Worm (Caenorhabditis elegans) whole organism, early embryonic: ENCODE data around the gene C04A2.15.

Source experiments
- B0310.2 ChIP-seq: sonication (generic microtip); optimal IDR thresholded peaks from 2 replicates; lab custom pipeline; 2016; ENCODE audit warnings: mild to moderate bottlenecking, missing genetic modification characterization, missing compliant biosample characterization
- F13C5.2 ChIP-seq: sonication (generic microtip); optimal IDR thresholded peaks from 2 replicates; lab custom pipeline; 2017; ENCODE audit warnings: mild to moderate bottlenecking, missing genetic modification characterization, inconsistent platforms, missing compliant biosample characterization
- aly-1 ChIP-seq: sonication (generic microtip); optimal IDR thresholded peaks from 2 replicates; lab custom pipeline; 2016; ENCODE audit warnings: missing genetic modification characterization, missing compliant biosample characterization
- ama-1 ChIP-seq: fragments of 150-350 bp; optimal IDR thresholded peaks from 2 replicates; lab custom pipeline; 2014
- ceh-13 ChIP-seq: fragments of 200-800 bp; sonication (Bioruptor generic); optimal IDR thresholded peaks from 2 replicates; lab custom pipeline; 2018; ENCODE audit warnings: mild to moderate bottlenecking, missing genetic modification characterization, missing compliant biosample characterization
- ceh-36 ChIP-seq: sonication (generic microtip); optimal IDR thresholded peaks from 2 replicates; lab custom pipeline; 2016; ENCODE audit warnings: missing genetic modification characterization, inconsistent platforms, missing compliant biosample characterization
- ets-7 ChIP-seq: sonication (generic microtip); optimal IDR thresholded peaks from 2 replicates; lab custom pipeline; 2016; ENCODE audit warnings: missing genotype, missing genetic modification characterization, missing compliant biosample characterization
- flt-1 ChIP-seq: fragments of 200-800 bp; sonication (Bioruptor generic); IDR thresholded peaks from 2 replicates; pipeline ENCODE4 v1.3.6; 2022; ENCODE audit warnings: missing genetic modification characterization, missing compliant biosample characterization
- hmbx-1 ChIP-seq: sonication (generic microtip); optimal IDR thresholded peaks from 2 replicates; lab custom pipeline; 2016; ENCODE audit warnings: mild to moderate bottlenecking, missing genetic modification characterization, missing compliant biosample characterization
- hmg-4 ChIP-seq: fragments of 200-800 bp; sonication (Bioruptor generic); optimal IDR thresholded peaks from 2 replicates; lab custom pipeline; 2018; ENCODE audit warnings: mild to moderate bottlenecking, missing genetic modification characterization, missing compliant biosample characterization
- hnd-1 ChIP-seq: sonication (generic microtip); optimal IDR thresholded peaks from 2 replicates; lab custom pipeline; 2016; ENCODE audit warnings: missing genetic modification characterization, missing compliant biosample characterization
- pes-1 ChIP-seq: fragments of 200-800 bp; sonication (Bioruptor generic); IDR thresholded peaks from 2 replicates; pipeline ENCODE4 v1.3.6; 2022; ENCODE audit warnings: missing genetic modification reagents, missing genetic modification characterization, missing compliant biosample characterization
- scrt-1 ChIP-seq: fragments of 200-800 bp; sonication (Bioruptor generic); IDR thresholded peaks from 2 replicates; pipeline ENCODE4 v1.3.6; 2022; ENCODE audit warnings: missing genetic modification characterization, missing compliant biosample characterization
- sea-1 ChIP-seq: fragments of 200-800 bp; sonication (Bioruptor generic); conservative IDR thresholded peaks from 2 replicates; pipeline ENCODE4 v1.3.6; 2022; ENCODE audit warnings: missing genetic modification characterization, missing compliant biosample characterization
- tbx-11 ChIP-seq: fragments of 200-800 bp; sonication (Bioruptor generic); IDR thresholded peaks from 2 replicates; pipeline ENCODE4 v1.3.6; 2022; ENCODE audit warnings: missing genetic modification characterization, missing compliant biosample characterization
- tbx-37 ChIP-seq: fragments of 200-800 bp; sonication (Bioruptor generic); conservative IDR thresholded peaks from 2 replicates; pipeline ENCODE4 v1.3.6; 2022; ENCODE audit warnings: missing genetic modification reagents, missing genetic modification characterization, missing compliant biosample characterization
- tra-4 ChIP-seq: sonication (generic microtip); optimal IDR thresholded peaks from 2 replicates; lab custom pipeline; 2017; ENCODE audit warnings: missing genetic modification characterization, missing compliant biosample characterization

C04A2.15 gene

ce11 chrII:6841102-6841501, 10.9 kb upstream of the C04A2.15 start:
- TF ChIP-seq ceh-13 (GFP tag; lab: Kevin White, UChicago) (no peak), scrt-1 (GFP tag; lab: Robert Waterston, UW) (no peak), ets-7 (no peak), sea-1 (GFP tag; lab: Robert Waterston, UW) (no peak), B0310.2 (tag; lab: Kevin White, UChicago) (no peak), hnd-1 (tag; lab: Kevin White, UChicago) (no peak), pes-1 (no peak), F13C5.2 (tag; lab: Kevin White, UChicago) (no peak), tbx-11 (no peak), hmg-4 (no peak), ama-1 (lab: Kevin White, UChicago) (no peak), tra-4 (tag; lab: Kevin White, UChicago) (no peak), aly-1 (tag; lab: Kevin White, UChicago) (no peak), flt-1 (no peak), hmbx-1 (tag; lab: Kevin White, UChicago) (no peak), ceh-36 (tag; lab: Kevin White, UChicago) (no peak), tbx-37 (no peak)

DNA sequence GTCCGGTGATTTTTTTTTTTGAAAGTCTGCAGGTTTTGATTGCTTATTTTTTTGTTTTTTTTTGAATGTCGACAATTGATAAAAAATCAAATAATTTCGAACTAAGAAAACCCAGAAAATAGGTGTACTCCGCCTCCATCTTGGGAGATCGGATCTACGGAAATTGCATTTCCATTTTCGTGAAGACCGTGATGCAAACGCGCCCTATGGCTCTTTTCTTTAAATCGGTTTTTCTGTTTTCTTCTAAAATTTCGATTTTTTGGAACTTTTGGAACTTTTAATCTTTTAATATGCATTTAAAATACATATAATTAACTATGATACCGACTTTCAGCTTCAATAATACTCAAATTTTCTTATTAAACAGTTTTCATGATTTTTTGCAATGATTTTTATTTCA, 10.0 kb upstream of the C04A2.15 start:
- TF ChIP-seq ceh-36 (tag; lab: Kevin White, UChicago) = peak; percentile 6
- TF ChIP-seq flt-1 = no peak
- no peak for TF ChIP-seq hmbx-1 (tag; lab: Kevin White, UChicago)

DNA sequence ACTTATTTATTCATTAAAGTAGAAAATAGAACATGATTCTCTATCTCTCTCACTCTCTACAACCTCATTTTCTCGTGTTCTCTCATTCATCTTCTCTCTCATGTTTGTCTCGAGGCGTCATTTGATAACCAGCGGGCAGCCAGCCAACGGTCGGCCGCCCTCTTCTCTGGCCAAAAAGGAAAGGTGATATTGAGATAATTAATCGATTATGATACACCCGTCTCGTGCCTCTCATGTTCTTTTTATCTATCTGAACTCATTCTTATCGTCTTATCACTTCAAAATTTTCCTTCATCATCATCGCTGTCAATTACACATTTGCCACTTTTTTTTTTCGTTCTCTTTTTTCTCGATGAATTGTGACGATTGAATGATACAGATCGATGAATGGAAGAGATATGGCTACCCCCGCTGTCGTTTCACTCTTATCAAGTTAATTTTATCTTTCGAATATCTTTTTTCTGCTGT, 9.4 kb upstream of the C04A2.15 start:
- TF ChIP-seq hmg-4 (peak; percentile 14), F13C5.2 (tag; lab: Kevin White, UChicago) (no peak), sea-1 (GFP tag; lab: Robert Waterston, UW) (no peak), tbx-11 (no peak), flt-1 (no peak)

ce11 chrII:6843211-6843610, 8.8 kb upstream of the C04A2.15 start:
- TF ChIP-seq sea-1 (GFP tag; lab: Robert Waterston, UW) = no peak
- TF ChIP-seq ama-1 (lab: Kevin White, UChicago) = peak; percentile 30
- no peak for TF ChIP-seq aly-1 (tag; lab: Kevin White, UChicago)

DNA sequence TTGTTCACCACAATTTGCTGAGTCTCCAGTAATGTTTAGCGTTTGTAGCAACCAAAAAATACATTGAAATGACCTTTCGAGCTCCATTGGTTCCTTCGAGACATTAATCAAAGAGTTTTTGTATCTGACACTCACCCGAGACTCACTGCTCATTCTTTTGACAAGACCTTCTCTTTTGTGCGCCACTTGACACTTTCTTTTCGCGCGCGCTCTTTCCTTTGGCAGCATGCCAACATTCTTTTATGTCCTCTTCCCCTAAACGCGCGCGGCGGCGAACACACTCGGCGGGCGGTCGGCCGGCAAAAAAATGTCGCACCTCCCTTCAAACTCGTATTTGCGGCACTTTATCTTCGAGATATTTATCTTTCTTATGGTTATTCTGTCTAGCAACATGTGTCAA, 8.4 kb upstream of the C04A2.15 start:
- peak; percentile 56; the same call in 1 of the 2 replicates for TF ChIP-seq pes-1
- no peak for TF ChIP-seq tbx-11
- peak; percentile 17 for TF ChIP-seq B0310.2 (tag; lab: Kevin White, UChicago)

- no peak for TF ChIP-seq aly-1 (tag; lab: Kevin White, UChicago)
- no peak for TF ChIP-seq hmbx-1 (tag; lab: Kevin White, UChicago)
- no peak for TF ChIP-seq tbx-37
- peak; percentile 89 for TF ChIP-seq ceh-36 (tag; lab: Kevin White, UChicago)
- TF ChIP-seq ets-7 = peak; percentile 71
- TF ChIP-seq tra-4 (tag; lab: Kevin White, UChicago) = no peak
Measured at ce11 chrII:6844227-6845005, 7.6 kb upstream of the C04A2.15 start.

- TF ChIP-seq scrt-1 (GFP tag; lab: Robert Waterston, UW) = 0 out of 2 replicates have a peak, but pooled peaks have one; percentile 8
- TF ChIP-seq tra-4 (tag; lab: Kevin White, UChicago) = no peak
- no peak for TF ChIP-seq tbx-11
Measured at ce11 chrII:6845006-6845459, 7.0 kb upstream of the C04A2.15 start.

ce11 chrII:6846723-6847122, 5.3 kb upstream of the C04A2.15 start:
- TF ChIP-seq sea-1 (GFP tag; lab: Robert Waterston, UW) (0 out of 2 replicates have a peak, but pooled peaks have one; percentile 26), hnd-1 (tag; lab: Kevin White, UChicago) (no peak), ceh-36 (tag; lab: Kevin White, UChicago) (peak; percentile 1)

ce11 chrII:6847917-6848379, 4.1 kb upstream of the C04A2.15 start, which contains the start of gene tbc-6:
TSS of gene tbc-6 (plus strand) at chrII:6848124.
- TF ChIP-seq F13C5.2 (tag; lab: Kevin White, UChicago) (no peak), ama-1 (lab: Kevin White, UChicago) (peak; percentile 51)
